Fruit fly (Drosophila melanogaster) whole organism, pupa: ENCODE measurements around the gene CG33648.

ENCODE experiments used
- CG10348 ChIP-seq: fragments of 200-800 bp; sonication (Bioruptor generic); IDR thresholded peaks from 2 replicates; pipeline ENCODE4 v1.3.6; 2022; ENCODE audit warnings: missing biosample characterization, missing genetic modification characterization
- CG12605 ChIP-seq: fragments of 200-800 bp; sonication (Bioruptor generic); IDR thresholded peaks from 2 replicates; pipeline ENCODE4 v1.3.6; 2022; ENCODE audit warnings: missing biosample characterization, missing genetic modification characterization
- CG14655 ChIP-seq: fragments of 200-800 bp; sonication (Bioruptor generic); optimal IDR thresholded peaks from 3 replicates; lab custom pipeline; 2017; ENCODE audit warnings: mild to moderate bottlenecking, missing biosample characterization, missing genetic modification reagents, missing genetic modification characterization
- CG15710 ChIP-seq: fragments of 200-800 bp; sonication (Bioruptor generic); optimal IDR thresholded peaks from 2 replicates; lab custom pipeline; 2018; ENCODE audit warnings: missing biosample characterization, mild to moderate bottlenecking, missing genetic modification characterization, moderate library complexity
- CG17806 ChIP-seq: fragments of 200-800 bp; sonication (Bioruptor generic); optimal IDR thresholded peaks from 2 replicates; lab custom pipeline; 2018; ENCODE audit warnings: missing biosample characterization, mild to moderate bottlenecking, missing genetic modification characterization, moderate library complexity
- CG32121 ChIP-seq: fragments of 200-800 bp; sonication (Bioruptor generic); IDR thresholded peaks from 2 replicates; pipeline ENCODE4 v1.3.6; 2022; ENCODE audit warnings: missing biosample characterization, missing genetic modification characterization
- CG34367 ChIP-seq: fragments of 200-800 bp; sonication (Bioruptor generic); optimal IDR thresholded peaks from 2 replicates; lab custom pipeline; 2018; ENCODE audit warnings: missing biosample characterization, mild to moderate bottlenecking, missing genetic modification characterization
- CG4496 ChIP-seq: fragments of 200-800 bp; sonication (Bioruptor generic); IDR thresholded peaks from 3 replicates; pipeline ENCODE4 v1.3.6; 2022; ENCODE audit warnings: missing biosample characterization, missing genetic modification characterization
- CG8159 ChIP-seq: fragments of 200-800 bp; sonication (Bioruptor generic); optimal IDR thresholded peaks from 3 replicates; lab custom pipeline; 2018; ENCODE audit warnings: missing biosample characterization, mild to moderate bottlenecking, missing genetic modification characterization, moderate library complexity
- CG8301 ChIP-seq: fragments of 200-800 bp; sonication (Bioruptor generic); optimal IDR thresholded peaks from 2 replicates; lab custom pipeline; 2018; ENCODE audit warnings: missing biosample characterization, mild to moderate bottlenecking, missing genetic modification characterization
- CG9948 ChIP-seq: fragments of 200-800 bp; sonication (Bioruptor generic); optimal IDR thresholded peaks from 2 replicates; lab custom pipeline; 2018; ENCODE audit warnings: missing biosample characterization, mild to moderate bottlenecking, missing genetic modification characterization, moderate library complexity
- D1 ChIP-seq: fragments of 200-800 bp; sonication (Bioruptor generic); optimal IDR thresholded peaks from 2 replicates; lab custom pipeline; 2018; ENCODE audit warnings: missing biosample characterization, mild to moderate bottlenecking, missing genetic modification characterization, moderate library complexity
- EcR ChIP-seq: fragments of 200-800 bp; sonication (Bioruptor generic); optimal IDR thresholded peaks from 3 replicates; lab custom pipeline; 2019; ENCODE audit warnings: missing biosample characterization, missing genetic modification characterization, mild to moderate bottlenecking, moderate library complexity, missing genetic modification reagents
- Ets98B ChIP-seq: fragments of 200-800 bp; sonication (Bioruptor generic); IDR thresholded peaks from 2 replicates; pipeline ENCODE4 v1.3.6; 2022; ENCODE audit warnings: missing biosample characterization, missing genetic modification characterization
- Pif1A ChIP-seq: fragments of 200-800 bp; sonication (Bioruptor generic); optimal IDR thresholded peaks from 3 replicates; lab custom pipeline; 2016; ENCODE audit warnings: missing biosample characterization, missing genetic modification characterization
- Pif1B ChIP-seq: fragments of 200-800 bp; sonication (Bioruptor generic); optimal IDR thresholded peaks from 3 replicates; lab custom pipeline; 2016; ENCODE audit warnings: missing biosample characterization, missing genetic modification characterization
- Snoo ChIP-seq: fragments of 200-800 bp; sonication (Bioruptor generic); optimal IDR thresholded peaks from 3 replicates; lab custom pipeline; 2017; ENCODE audit warnings: missing biosample characterization, mild to moderate bottlenecking, missing genetic modification characterization, inconsistent platforms
- fd96Ca ChIP-seq: fragments of 200-800 bp; sonication (Bioruptor generic); IDR thresholded peaks from 3 replicates; pipeline ENCODE4 v1.3.6; 2022; ENCODE audit warnings: missing biosample characterization, missing genetic modification characterization
- gl ChIP-seq: fragments of 200-800 bp; sonication (Bioruptor generic); optimal IDR thresholded peaks from 2 replicates; lab custom pipeline; 2018; ENCODE audit warnings: missing biosample characterization, mild to moderate bottlenecking, missing genetic modification characterization
- rn ChIP-seq: fragments of 200-800 bp; sonication (Bioruptor generic); IDR thresholded peaks from 2 replicates; pipeline ENCODE4 v1.3.6; 2022; ENCODE audit warnings: missing biosample characterization, missing genetic modification characterization

Gene CG33648

dm6 chr2L:14533419-14534253, 9.5 kb downstream of the CG33648 start:
- TF ChIP-seq Pif1A (GFP tag; lab: Kevin White, UChicago) (no peak), CG9948 (tag; lab: Kevin White, UChicago) (no peak), rn (no peak), gl (no peak), CG15710 (tag; lab: Kevin White, UChicago) (no peak), CG14655 (GFP tag; lab: Kevin White, UChicago) (no peak), Ets98B (GFP tag; lab: Robert Waterston, UW) (no peak), CG34367 (tag; lab: Kevin White, UChicago) (no peak), Pif1B (GFP tag; lab: Kevin White, UChicago) (no peak), CG8159 (tag; lab: Kevin White, UChicago) (no peak)

DNA sequence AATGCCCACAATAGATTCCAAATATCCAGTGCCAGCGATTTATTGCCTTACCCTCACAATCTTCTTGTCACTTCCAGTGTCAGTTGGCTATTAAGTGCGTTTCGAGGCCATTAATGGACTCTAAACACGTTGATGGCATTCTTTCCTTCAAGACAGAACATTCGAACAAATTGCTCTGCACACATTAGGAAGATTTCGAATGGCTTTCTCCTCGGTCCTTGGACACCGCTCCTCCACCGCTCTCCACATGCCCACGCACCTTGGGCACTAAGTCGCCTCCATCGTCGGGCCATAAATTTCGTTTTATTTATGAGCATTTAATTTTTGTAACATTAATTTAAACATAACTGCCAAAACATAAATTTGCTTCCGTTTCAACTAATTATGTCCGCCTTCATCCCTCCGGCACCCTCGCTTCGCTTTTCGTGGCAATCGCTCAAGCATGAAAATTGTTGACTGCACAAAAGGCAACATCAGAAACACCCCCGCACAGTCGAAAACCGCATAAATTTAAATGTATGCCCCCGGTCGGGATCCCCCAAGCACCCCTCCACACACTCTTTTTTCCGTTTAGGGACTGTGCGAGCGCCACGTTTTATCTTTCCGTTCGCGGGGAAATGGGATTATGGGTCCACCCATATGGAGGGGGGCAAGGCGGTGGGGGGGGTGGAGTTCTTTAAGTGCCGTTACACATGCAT, 12.8 kb downstream of the CG33648 start:
- TF ChIP-seq CG10348 (GFP tag; lab: Robert Waterston, UW) = no peak
- no peak for TF ChIP-seq Pif1B (GFP tag; lab: Kevin White, UChicago)
- no peak for TF ChIP-seq EcR
- TF ChIP-seq CG8159 (tag; lab: Kevin White, UChicago) = peak; percentile 60

- TF ChIP-seq CG14655 (GFP tag; lab: Kevin White, UChicago) = no peak
- no peak for TF ChIP-seq CG17806 (tag; lab: Kevin White, UChicago)
- TF ChIP-seq CG8301 (tag; lab: Kevin White, UChicago) = no peak
Observed at dm6 chr2L:14537432-14538221, 13.5 kb downstream of the CG33648 start.

- peak; percentile 7 for TF ChIP-seq Pif1A (GFP tag; lab: Kevin White, UChicago)
- no peak for TF ChIP-seq CG12605 (GFP tag; lab: Robert Waterston, UW)
Observed at dm6 chr2L:14538853-14539358, 14.8 kb downstream of the CG33648 start.

DNA sequence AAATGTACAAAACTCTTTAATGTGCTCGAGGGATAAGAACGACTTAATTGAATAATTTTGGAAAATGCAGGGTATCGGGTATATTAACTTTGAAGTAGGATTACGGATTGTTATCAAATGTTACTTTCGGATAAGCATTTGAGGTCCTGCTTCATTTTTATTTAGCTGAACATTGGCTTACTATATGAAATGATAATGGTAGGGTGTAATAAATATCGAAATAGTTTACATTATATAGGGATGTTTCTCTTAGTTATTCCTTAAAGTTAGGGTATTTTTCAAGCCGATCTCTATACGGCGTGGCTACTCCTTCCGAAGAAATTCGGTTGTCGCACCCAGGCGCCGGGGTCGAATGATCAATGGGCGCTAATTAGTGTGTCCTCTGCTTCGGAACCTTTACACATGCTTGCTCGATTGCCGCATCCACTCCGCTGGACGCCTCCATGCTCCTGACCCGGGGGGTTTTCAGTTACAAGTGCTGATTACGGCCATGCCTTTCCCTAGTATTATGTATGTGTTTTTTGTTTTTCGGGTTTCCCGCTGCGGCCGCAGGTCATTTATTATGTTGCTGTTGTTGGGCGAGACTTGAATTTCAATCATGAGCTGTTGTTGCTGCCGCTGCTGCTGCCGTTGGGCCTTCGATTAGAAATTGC, 15.9 kb downstream of the CG33648 start:
- TF ChIP-seq CG32121 (GFP tag; lab: Robert Waterston, UW) (no peak), CG34367 (tag; lab: Kevin White, UChicago) (no peak), fd96Ca (GFP tag; lab: Robert Waterston, UW) (no peak), CG9948 (tag; lab: Kevin White, UChicago) (no peak), CG8301 (tag; lab: Kevin White, UChicago) (no peak), CG4496 (GFP tag; lab: Robert Waterston, UW) (no peak), Pif1B (GFP tag; lab: Kevin White, UChicago) (no peak), CG14655 (GFP tag; lab: Kevin White, UChicago) (no peak), Ets98B (GFP tag; lab: Robert Waterston, UW) (no peak), D1 (tag; lab: Kevin White, UChicago) (no peak), gl (no peak)

DNA sequence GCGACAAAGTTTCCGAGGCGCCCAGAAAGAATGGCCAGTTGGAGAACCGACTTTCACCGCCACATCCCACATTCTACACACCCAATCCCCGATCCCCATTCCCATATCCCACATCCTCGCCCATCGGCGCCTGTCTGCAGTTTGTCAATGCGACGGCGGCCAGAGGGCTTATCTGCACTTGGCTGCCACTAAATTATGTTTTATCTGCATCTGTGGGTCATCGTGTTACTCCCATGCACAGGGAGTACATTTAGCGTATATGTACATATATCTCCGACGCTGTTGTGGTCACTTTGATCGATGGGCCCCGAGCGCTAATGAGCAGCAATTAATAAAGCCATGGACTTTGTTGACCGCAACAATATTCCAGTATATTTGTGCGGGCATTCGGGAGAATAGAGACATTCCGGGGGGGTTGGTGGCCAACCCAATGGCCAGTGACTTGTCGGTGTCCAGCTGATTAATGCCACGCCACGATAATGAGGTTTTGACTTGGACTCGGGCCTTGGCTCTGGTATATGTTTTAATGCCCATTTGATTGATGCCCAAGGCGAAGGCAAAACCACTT, 16.5 kb downstream of the CG33648 start:
- TF ChIP-seq CG8159 (tag; lab: Kevin White, UChicago) (no peak), CG8301 (tag; lab: Kevin White, UChicago) (no peak), gl (peak; percentile 12), EcR (peak; percentile 69), CG17806 (tag; lab: Kevin White, UChicago) (no peak), CG4496 (GFP tag; lab: Robert Waterston, UW) (no peak), CG9948 (tag; lab: Kevin White, UChicago) (no peak), Ets98B (GFP tag; lab: Robert Waterston, UW) (no peak), CG14655 (GFP tag; lab: Kevin White, UChicago) (no peak), CG15710 (tag; lab: Kevin White, UChicago) (no peak), D1 (tag; lab: Kevin White, UChicago) (no peak), Snoo (tag; lab: Kevin White, UChicago) (no peak), CG10348 (GFP tag; lab: Robert Waterston, UW) (no peak), fd96Ca (GFP tag; lab: Robert Waterston, UW) (no peak)
